Worm (Caenorhabditis elegans): ENCODE data around the gene nhr-199.

nhr-199 gene

ce11 chrV:15726610-15727009 is 26.9 kb upstream of the nhr-199 start, which contains the start of the genes irld-57 and sfxn-1.3:
Gene irld-57, minus strand, starts transcription at chrV:15726710.
Gene sfxn-1.3, plus strand, starts transcription at chrV:15726841.
- TF ChIP-seq lin-38 (GFP tag; IDR thresholded peaks at IDR 0.05) (no peak), mxl-3 (GFP tag; optimal IDR thresholded peaks at IDR 0.05) (no peak), nhr-41 (GFP tag; IDR thresholded peaks at IDR 0.05) (no peak), zfp-3 (GFP tag; conservative IDR thresholded peaks at IDR 0.05) (no peak), nhr-48 (tag; optimal IDR thresholded peaks at IDR 0.05) (no peak), F44E2.7 (GFP tag; IDR thresholded peaks at IDR 0.05) (no peak), F49E8.2 (tag; optimal IDR thresholded peaks at IDR 0.05; ENCODE audit: borderline replicate concordance) (no peak), nhr-11 (tag; optimal IDR thresholded peaks at IDR 0.05) (no peak), nhr-10 (tag; optimal IDR thresholded peaks at IDR 0.05) (no peak), ceh-20 (GFP tag; IDR thresholded peaks at IDR 0.05) (no peak), spr-3 (GFP tag; optimal IDR thresholded peaks at IDR 0.05) (no peak), Y75B8A.6 (GFP tag; IDR thresholded peaks at IDR 0.05) (no peak)

- no peak for TF ChIP-seq ctbp-1 (GFP tag; IDR thresholded peaks at IDR 0.05)
- no peak for TF ChIP-seq mxl-2 (GFP tag; conservative IDR thresholded peaks at IDR 0.05)
- no peak for TF ChIP-seq php-3 (GFP tag; IDR thresholded peaks at IDR 0.05)
- TF ChIP-seq nhr-102 (tag; optimal IDR thresholded peaks at IDR 0.05): no peak
- TF ChIP-seq madf-5 (GFP tag; IDR thresholded peaks at IDR 0.05): no peak
- no peak for TF ChIP-seq daf-19 (GFP tag; conservative IDR thresholded peaks at IDR 0.05)
- TF ChIP-seq D1046.2 (GFP tag; IDR thresholded peaks at IDR 0.05): no peak
- no peak for TF ChIP-seq egl-27 (tag; optimal IDR thresholded peaks at IDR 0.05)
- no peak for TF ChIP-seq vab-7 (GFP tag; IDR thresholded peaks at IDR 0.05)
- TF ChIP-seq mep-1 (tag; optimal IDR thresholded peaks at IDR 0.05): no peak
- no peak for TF ChIP-seq hmg-1.1 (GFP tag; IDR thresholded peaks at IDR 0.05)
- no peak for TF ChIP-seq unc-39 (tag; optimal IDR thresholded peaks at IDR 0.05)
- TF ChIP-seq zip-2 (tag; optimal IDR thresholded peaks at IDR 0.05): no peak
Measured at ce11 chrV:15721888-15722287, 22.2 kb upstream of the nhr-199 start, which contains the start of gene srh-140. Gene srh-140, plus strand, starts transcription at chrV:15722188.

ce11 chrV:15721431-15721830 is 21.7 kb upstream of the nhr-199 start:
- peak; percentile 24 for TF ChIP-seq aha-1 (tag)
- no peak for TF ChIP-seq nhr-41 (GFP tag; IDR thresholded peaks at IDR 0.05)
- TF ChIP-seq ZK546.5 (tag; optimal IDR thresholded peaks at IDR 0.05): no peak

DNA sequence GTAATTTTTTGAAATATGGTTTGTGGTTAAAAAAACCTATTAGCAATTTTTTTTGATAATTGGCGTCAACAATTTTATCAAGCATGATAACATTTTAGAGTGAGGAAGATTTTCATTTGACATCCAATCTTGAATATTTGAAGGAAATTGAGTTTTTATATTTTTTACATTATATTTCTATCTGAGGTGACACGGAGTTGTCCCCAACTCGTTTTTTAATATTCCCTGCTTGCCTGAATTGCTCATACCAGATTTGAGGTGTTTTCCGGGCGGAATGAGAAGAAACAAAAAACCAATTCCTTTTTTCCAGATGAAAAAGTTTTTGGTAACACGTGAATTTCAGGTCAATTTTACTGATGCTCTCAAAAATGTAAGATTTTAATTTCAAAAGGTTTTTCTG is 19.9 kb upstream of the nhr-199 start, which contains the start of gene Y6E2A.7:
Gene Y6E2A.7, plus strand, starts transcription at position 301 of the 400 bp plus-strand sequence.
- TF ChIP-seq dmd-9 (GFP tag; IDR thresholded peaks at IDR 0.05) (no peak), nhr-237 (tag; optimal IDR thresholded peaks at IDR 0.05) (no peak), php-3 (GFP tag; IDR thresholded peaks at IDR 0.05) (no peak), zag-1 (tag; optimal IDR thresholded peaks at IDR 0.05) (no peak), zip-11 (GFP tag; IDR thresholded peaks at IDR 0.05) (no peak), zfp-2 (tag; optimal IDR thresholded peaks at IDR 0.05) (no peak), F49E8.2 (tag; optimal IDR thresholded peaks at IDR 0.05; ENCODE audit: borderline replicate concordance) (no peak), zip-2 (tag; optimal IDR thresholded peaks at IDR 0.05) (no peak), zfp-3 (GFP tag; conservative IDR thresholded peaks at IDR 0.05) (no peak), F26F4.8 (GFP tag; conservative IDR thresholded peaks at IDR 0.05) (no peak), egl-27 (tag; optimal IDR thresholded peaks at IDR 0.05) (no peak), saeg-2 (GFP tag; IDR thresholded peaks at IDR 0.05) (no peak)

- TF ChIP-seq unc-62 (GFP tag; optimal IDR thresholded peaks at IDR 0.05 in 1 of 2): peak in 1 of 2 experiments; percentile 18
- no peak for TF ChIP-seq unc-62 (tag; optimal IDR thresholded peaks at IDR 0.05)
- TF ChIP-seq cey-2 (tag; optimal IDR thresholded peaks at IDR 0.05; ENCODE audit: borderline replicate concordance, insufficient read depth): no peak
Measured at ce11 chrV:15718562-15718961, 18.9 kb upstream of the nhr-199 start, which contains the start of gene Y6E2A.5. Gene Y6E2A.5, minus strand, starts transcription at chrV:15718662.
